Fruit fly (Drosophila melanogaster): ENCODE results near the gene grn.

The grn gene

dm6 chr3R:8113833-8114673 is 67.2 kb downstream of the grn start:
- TF ChIP-seq CG9215 (GFP tag; IDR thresholded peaks at IDR 0.05) (peak; percentile 67), CG9727 (GFP tag; optimal IDR thresholded peaks at IDR 0.05) (peak; percentile 90), CG3847 (GFP tag; IDR thresholded peaks at IDR 0.05) (peak; percentile 68), CG14014 (GFP tag; IDR thresholded peaks at IDR 0.05) (peak; percentile 85), CG8478 (optimal IDR thresholded peaks at IDR 0.05) (no peak), slbo (GFP tag; IDR thresholded peaks at IDR 0.05) (peak; percentile 80), tup (GFP tag; optimal IDR thresholded peaks at IDR 0.05) (peak; percentile 74), ssp (GFP tag; IDR thresholded peaks at IDR 0.05) (peak; percentile 64), pita (GFP tag; optimal IDR thresholded peaks at IDR 0.05) (no peak), Six4 (GFP tag; optimal IDR thresholded peaks at IDR 0.05) (peak; percentile 54), prd (optimal IDR thresholded peaks at IDR 0.05) (no peak), prd (GFP tag; IDR thresholded peaks at IDR 0.05) (peak; percentile 92), Fer3 (tag; optimal IDR thresholded peaks at IDR 0.05) (peak; percentile 84), CG15269 (tag; optimal IDR thresholded peaks at IDR 0.05) (peak; percentile 86), dmrt11E (tag; optimal IDR thresholded peaks at IDR 0.05) (peak; percentile 76), disco-r (GFP tag; optimal IDR thresholded peaks at IDR 0.05) (peak; percentile 54), lov (optimal IDR thresholded peaks at IDR 0.05) (no peak), lov (GFP tag; IDR thresholded peaks at IDR 0.05) (peak; percentile 76; the same call in 2 of the 3 replicates), CG17361 (GFP tag; IDR thresholded peaks at IDR 0.05) (peak; percentile 83), nom (GFP tag; optimal IDR thresholded peaks at IDR 0.05) (peak; percentile 75), Chrac-16 (GFP tag; optimal IDR thresholded peaks at IDR 0.05) (peak; percentile 74), Bdp1 (GFP tag; optimal IDR thresholded peaks at IDR 0.05) (peak; percentile 52), MESR4 (GFP tag; optimal IDR thresholded peaks at IDR 0.05) (peak; percentile 7), lola (GFP tag; optimal IDR thresholded peaks at IDR 0.05) (peak in 1 of 3 experiments; percentile 74), br (optimal IDR thresholded peaks at IDR 0.05) (no peak), CG12769 (tag; optimal IDR thresholded peaks at IDR 0.05) (peak; percentile 67), Spps (tag; optimal IDR thresholded peaks at IDR 0.05) (peak; percentile 79), Gug (GFP tag; IDR thresholded peaks at IDR 0.05) (peak; percentile 77), Taf1 (GFP tag; IDR thresholded peaks at IDR 0.05) (peak; percentile 57; the same call in 1 of the 2 replicates), E2f1 (GFP tag; IDR thresholded peaks at IDR 0.05) (peak; percentile 83), pho (GFP tag; optimal IDR thresholded peaks at IDR 0.05) (peak; percentile 82), gcm (GFP tag; optimal IDR thresholded peaks at IDR 0.05) (peak; percentile 79), ab (GFP tag; optimal IDR thresholded peaks at IDR 0.05) (peak; percentile 13), YL-1 (GFP tag; optimal IDR thresholded peaks at IDR 0.05) (peak; percentile 27), CG18764 (GFP tag; optimal IDR thresholded peaks at IDR 0.05) (peak; percentile 51), gfzf (GFP tag; optimal IDR thresholded peaks at IDR 0.05) (no peak), sim (GFP tag; IDR thresholded peaks at IDR 0.05) (peak; percentile 82), HHEX (GFP tag; optimal IDR thresholded peaks at IDR 0.05) (peak; percentile 84), CG17568 (GFP tag; optimal IDR thresholded peaks at IDR 0.05) (peak; percentile 73), CG4328 (GFP tag; optimal IDR thresholded peaks at IDR 0.05) (peak; percentile 29), pan (optimal IDR thresholded peaks at IDR 0.05) (no peak), pan (GFP tag; optimal IDR thresholded peaks at IDR 0.05 in 1 of 2, IDR thresholded peaks at IDR 0.05 in 1 of 2) (peak in 1 of 2 experiments; percentile 83), Stat92E (GFP tag; optimal IDR thresholded peaks at IDR 0.05) (no peak), eve (GFP tag; optimal IDR thresholded peaks at IDR 0.05) (peak in 1 of 2 experiments; percentile 87), CG30403 (GFP tag; optimal IDR thresholded peaks at IDR 0.05) (peak; percentile 84), CG17385 (GFP tag; optimal IDR thresholded peaks at IDR 0.05) (peak; percentile 99), Xbp1 (GFP tag; optimal IDR thresholded peaks at IDR 0.05) (peak; percentile 80), CG1832 (GFP tag; optimal IDR thresholded peaks at IDR 0.05) (peak; percentile 34), CG4424 (GFP tag; optimal IDR thresholded peaks at IDR 0.05) (peak; percentile 68), inv (GFP tag; IDR thresholded peaks at IDR 0.05; ENCODE audit: partially characterized antibody) (no peak)

Data from whole organism, embryonic.